Fruit fly (Drosophila melanogaster): ENCODE measurements around the gene Smox.

The Smox gene

dm6 chrX:8122834-8123233, 19.2 kb downstream of the Smox start:
- TF ChIP-seq CG8478 (optimal IDR thresholded peaks at IDR 0.05) (no peak), CTCF (optimal IDR thresholded peaks at IDR 0.05) (no peak)

DNA sequence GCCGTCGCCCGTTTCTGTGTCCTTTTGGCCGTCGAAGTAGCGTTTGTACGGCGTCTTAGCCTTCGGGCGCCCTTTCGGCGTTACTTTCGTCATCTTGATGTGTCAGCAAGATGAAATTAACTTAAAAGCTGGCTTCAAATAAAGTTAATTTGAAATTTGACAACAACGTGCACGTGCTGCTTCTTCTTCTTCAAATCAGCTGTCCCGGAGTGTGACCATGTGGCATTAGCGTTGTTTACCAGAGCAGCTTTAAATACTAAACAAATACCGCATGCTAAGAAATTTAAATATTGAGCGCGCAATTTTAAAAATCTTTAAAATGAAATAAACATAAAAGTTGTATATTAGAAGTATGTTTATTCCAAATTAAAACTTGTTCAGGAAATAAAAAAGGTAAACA, 21.1 kb downstream of the Smox start, which contains the start of gene CG2260:
TSS of gene CG2260 (minus strand) at position 209 of the 400 bp plus-strand sequence.
- no peak for TF ChIP-seq CG8478 (optimal IDR thresholded peaks at IDR 0.05)
- no peak for TF ChIP-seq CTCF (optimal IDR thresholded peaks at IDR 0.05)

DNA sequence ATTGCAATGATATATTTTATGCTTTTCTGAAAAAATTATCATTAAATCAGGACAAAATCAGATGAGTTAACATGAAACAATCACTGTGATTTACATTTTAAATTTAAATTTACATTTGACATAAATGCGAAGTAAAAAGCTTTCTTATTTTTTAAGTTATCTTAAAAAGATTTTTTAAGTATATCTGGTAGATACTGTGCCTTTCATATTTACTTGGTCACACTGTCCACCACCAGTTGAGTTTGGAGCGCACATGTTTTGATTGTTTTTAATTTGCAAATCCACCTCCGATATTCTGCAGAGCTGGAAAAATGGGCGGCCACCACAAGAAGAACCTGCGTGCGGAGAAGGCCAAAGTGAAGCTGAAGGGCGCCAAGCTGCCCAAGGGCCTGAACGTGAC, 25.3 kb downstream of the Smox start, which contains the start of gene CG1575:
TSS of gene CG1575 (plus strand) at position 200 of the 400 bp plus-strand sequence.
- no peak for TF ChIP-seq CG8478 (optimal IDR thresholded peaks at IDR 0.05)
- no peak for TF ChIP-seq CTCF (optimal IDR thresholded peaks at IDR 0.05)

DNA sequence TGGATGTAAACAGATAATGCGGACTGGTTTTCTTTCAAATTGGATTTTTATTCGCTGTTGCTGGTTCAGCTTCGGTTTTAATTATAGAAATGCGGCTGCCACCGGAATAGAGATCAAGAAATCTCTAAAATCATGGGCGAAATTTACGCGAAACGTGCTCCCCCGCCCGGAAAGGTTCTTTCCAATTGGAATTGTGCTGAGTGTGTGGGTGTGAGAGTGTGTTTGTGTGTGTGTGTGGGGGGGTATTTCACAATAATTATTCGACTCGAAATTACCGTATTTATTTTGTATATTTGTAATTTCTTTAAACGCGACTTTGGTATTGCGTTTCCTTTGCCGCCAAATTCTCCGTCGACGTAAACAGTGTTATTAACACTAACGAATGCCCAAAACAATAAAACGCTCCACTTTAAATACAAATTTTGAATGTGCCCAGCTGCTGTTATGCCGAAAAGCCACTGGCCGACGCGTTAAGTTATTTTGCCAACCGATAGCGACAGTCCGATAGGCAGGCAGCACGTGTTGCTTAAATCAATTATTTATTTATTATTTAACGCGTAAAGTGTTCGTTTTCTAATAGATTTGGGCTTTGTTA, 26.3 kb downstream of the Smox start, which contains the start of gene Gclc:
TSS of gene Gclc (minus strand) at position 431 of the 595 bp plus-strand sequence.
- TF ChIP-seq CG8478 (optimal IDR thresholded peaks at IDR 0.05) (no peak), CTCF (optimal IDR thresholded peaks at IDR 0.05) (no peak)

dm6 chrX:8115343-8115676, 26.8 kb downstream of the Smox start:
- TF ChIP-seq CTCF (optimal IDR thresholded peaks at IDR 0.05): no peak
- TF ChIP-seq CG8478 (optimal IDR thresholded peaks at IDR 0.05): no peak

- TF ChIP-seq CG8478 (optimal IDR thresholded peaks at IDR 0.05) (no peak), CTCF (optimal IDR thresholded peaks at IDR 0.05) (no peak)
Observed at dm6 chrX:8114476-8115342, 27.4 kb downstream of the Smox start.

DNA sequence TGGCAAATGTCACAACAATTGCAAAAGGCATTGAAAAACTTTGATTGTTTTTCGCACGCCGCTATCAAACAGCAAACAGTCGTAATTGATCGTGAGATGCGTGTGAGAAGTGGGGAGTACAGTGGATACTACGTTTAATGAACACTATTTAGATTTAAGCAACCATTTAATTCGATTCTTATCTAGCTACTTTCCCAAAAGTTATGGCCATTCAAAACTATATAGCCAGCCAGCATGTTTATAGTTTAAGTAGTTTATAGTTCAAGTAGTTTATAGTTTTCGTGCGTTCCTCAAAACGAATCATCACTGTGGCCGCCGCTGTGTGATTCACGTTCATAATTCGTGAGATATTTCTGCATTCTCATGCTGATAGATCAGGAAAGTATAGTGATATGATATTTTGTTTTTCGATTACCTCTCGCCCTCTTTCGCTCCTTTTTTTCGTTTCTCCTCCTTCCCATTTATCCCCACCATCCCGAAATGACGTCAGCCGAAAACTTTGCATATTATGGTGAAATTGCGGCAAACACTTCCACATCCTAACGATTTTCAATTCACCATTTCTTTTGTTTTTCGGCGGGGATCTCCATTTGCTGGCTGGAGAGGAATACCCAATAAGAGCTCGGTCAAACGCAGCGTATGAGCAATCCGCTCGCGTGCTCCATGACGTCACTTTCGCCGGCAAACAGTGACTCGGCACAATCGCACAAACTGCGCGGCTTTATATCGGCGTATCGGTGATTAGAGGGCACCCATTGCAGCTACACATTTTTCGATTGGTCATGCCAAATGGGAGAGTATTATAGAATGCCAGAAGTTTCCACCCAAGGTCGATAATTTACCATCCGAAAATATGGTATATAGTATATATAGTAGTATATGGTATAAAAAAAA, 28.4 kb downstream of the Smox start:
- TF ChIP-seq CG8478 (optimal IDR thresholded peaks at IDR 0.05): no peak
- no peak for TF ChIP-seq CTCF (optimal IDR thresholded peaks at IDR 0.05)

- no peak for TF ChIP-seq CG8478 (optimal IDR thresholded peaks at IDR 0.05)
- TF ChIP-seq CTCF (optimal IDR thresholded peaks at IDR 0.05): no peak
Observed at dm6 chrX:8112715-8113114, 29.4 kb downstream of the Smox start.

dm6 chrX:8110984-8111383, 31.1 kb downstream of the Smox start:
- TF ChIP-seq CG8478 (optimal IDR thresholded peaks at IDR 0.05) (no peak), CTCF (optimal IDR thresholded peaks at IDR 0.05) (no peak)

dm6 chrX:8107936-8108335, 34.1 kb downstream of the Smox start:
- TF ChIP-seq CTCF (optimal IDR thresholded peaks at IDR 0.05): no peak

DNA sequence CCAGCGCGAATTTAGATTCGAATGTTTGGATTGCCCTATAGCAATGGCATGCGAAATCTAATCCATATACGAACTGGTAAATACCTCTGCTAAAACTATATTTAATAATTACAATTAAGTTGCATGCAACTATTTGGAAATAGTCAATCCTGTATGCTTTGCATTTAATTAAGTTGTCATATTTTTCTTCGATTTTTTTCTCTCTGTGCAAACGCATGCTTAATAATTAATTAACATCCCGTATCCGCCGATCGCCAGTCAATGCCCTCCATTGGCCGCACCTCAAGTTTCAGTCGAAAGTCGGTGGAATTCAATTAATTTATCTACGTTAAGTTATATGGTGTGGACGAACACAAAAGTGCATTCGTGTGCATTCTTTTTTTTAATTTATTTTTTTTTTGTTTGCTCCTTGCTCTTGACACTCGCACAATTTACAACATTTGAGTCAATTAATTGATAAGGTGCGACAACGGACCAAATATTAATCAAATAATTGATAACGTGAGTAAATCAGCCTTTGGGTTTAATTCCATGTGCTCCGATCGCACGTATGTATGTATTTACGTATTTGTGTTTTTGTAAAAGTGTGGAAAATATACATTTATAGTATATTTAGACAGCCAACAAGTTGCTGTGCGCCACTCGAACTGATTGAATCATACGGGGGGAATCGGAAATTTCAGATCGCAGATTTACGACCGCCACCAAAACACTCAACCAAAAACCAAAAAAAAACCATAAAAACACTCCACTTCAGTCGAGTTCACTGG, 35.6 kb downstream of the Smox start:
- TF ChIP-seq CG8478 (optimal IDR thresholded peaks at IDR 0.05): no peak
- no peak for TF ChIP-seq CTCF (optimal IDR thresholded peaks at IDR 0.05)

DNA sequence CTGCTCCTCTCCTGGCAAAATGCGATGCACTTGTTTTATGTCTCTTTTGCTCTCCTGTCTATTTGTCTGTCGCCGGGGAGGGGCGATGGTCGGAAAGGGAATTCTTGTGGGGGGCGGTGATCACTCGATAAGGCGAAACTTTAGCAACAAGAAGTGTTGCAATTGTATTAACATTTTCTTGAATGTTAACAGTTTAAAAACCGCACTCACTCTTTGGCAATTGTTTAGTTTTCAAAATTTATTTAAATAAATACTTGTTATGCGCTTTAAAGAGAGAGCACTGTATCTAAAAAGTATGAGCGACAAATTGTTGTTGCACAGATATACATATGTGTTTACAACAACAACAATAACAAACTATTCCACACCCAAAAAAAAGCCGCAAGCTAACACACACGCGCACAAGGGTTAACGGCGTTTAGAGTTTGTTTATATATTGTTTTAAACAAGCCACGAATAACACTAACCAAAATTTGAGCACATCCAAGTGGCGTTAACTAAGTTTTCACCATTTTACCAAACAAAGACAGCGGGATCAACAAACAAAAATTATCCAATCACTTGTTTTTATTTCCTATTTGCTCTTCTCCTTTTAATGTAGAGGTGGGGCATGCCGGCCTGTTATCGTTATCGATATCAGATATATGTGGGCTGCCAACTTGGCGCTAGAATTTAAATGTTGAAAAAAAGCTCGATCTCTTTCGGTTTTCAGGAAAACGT, 40.4 kb downstream of the Smox start, which contains the start of gene CG2258:
TSS of gene CG2258 (minus strand) at position 617 of the 720 bp plus-strand sequence.
- TF ChIP-seq CG8478 (optimal IDR thresholded peaks at IDR 0.05) (no peak), CTCF (optimal IDR thresholded peaks at IDR 0.05) (no peak)

DNA sequence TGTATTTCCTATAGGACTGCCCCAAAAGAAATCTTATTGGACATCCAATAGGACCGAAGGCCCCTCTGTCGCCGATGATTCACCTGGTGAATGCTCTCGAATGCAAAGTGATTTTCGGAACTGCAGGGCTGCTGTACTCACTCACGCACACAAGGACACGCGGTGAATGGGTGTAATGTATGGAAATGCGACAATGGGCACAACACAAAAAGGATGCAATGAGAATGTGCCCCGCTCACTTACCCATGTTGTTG, 41.3 kb downstream of the Smox start:
- TF ChIP-seq CTCF (optimal IDR thresholded peaks at IDR 0.05) (no peak), CG8478 (optimal IDR thresholded peaks at IDR 0.05) (no peak)
